Worm (Caenorhabditis elegans) whole organism, young adult: Measurements from ENCODE around the gene snf-7.

Experiments
- C17E4.6 ChIP-seq: fragments of 200-800 bp; sonication (Bioruptor generic); IDR thresholded peaks from 2 replicates; pipeline ENCODE4 v1.3.6; 2022; ENCODE audit warnings: missing genetic modification reagents, missing genetic modification characterization, missing compliant biosample characterization
- F57A8.1 ChIP-seq: fragments of 200-800 bp; sonication (Bioruptor generic); optimal IDR thresholded peaks from 2 replicates; lab custom pipeline; 2018; ENCODE audit warnings: mild to moderate bottlenecking, missing genetic modification characterization, moderate library complexity, missing compliant biosample characterization
- Y56A3A.18 ChIP-seq: fragments of 200-800 bp; sonication (Bioruptor generic); IDR thresholded peaks from 2 replicates; pipeline ENCODE4 v1.3.6; 2022; ENCODE audit warnings: missing genetic modification reagents, missing genetic modification characterization, missing compliant biosample characterization
- Y79H2A.3 ChIP-seq: fragments of 200-800 bp; sonication (Bioruptor generic); conservative IDR thresholded peaks from 2 replicates; pipeline ENCODE4 v1.3.6; 2022; ENCODE audit warnings: missing genetic modification reagents, missing genetic modification characterization, missing compliant biosample characterization
- atf-7 ChIP-seq: sonication (generic microtip); optimal IDR thresholded peaks from 2 replicates; lab custom pipeline; 2017; ENCODE audit warnings: mild to moderate bottlenecking, missing genetic modification characterization, missing compliant biosample characterization
- athp-1 ChIP-seq: sonication (generic microtip); optimal IDR thresholded peaks from 2 replicates; lab custom pipeline; 2017; ENCODE audit warnings: mild to moderate bottlenecking, missing genetic modification characterization, missing compliant biosample characterization
- attf-3 ChIP-seq: fragments of 200-800 bp; sonication (Bioruptor generic); conservative IDR thresholded peaks from 2 replicates; pipeline ENCODE4 v1.3.6; 2022; ENCODE audit warnings: missing genetic modification reagents, missing genetic modification characterization, missing compliant biosample characterization
- attf-5 ChIP-seq: fragments of 200-800 bp; sonication (Bioruptor generic); optimal IDR thresholded peaks from 2 replicates; lab custom pipeline; 2018; ENCODE audit warnings: mild to moderate bottlenecking, missing genetic modification characterization, missing compliant biosample characterization
- bed-2 ChIP-seq: fragments of 200-800 bp; sonication (Bioruptor generic); IDR thresholded peaks from 2 replicates; pipeline ENCODE4 v1.3.6; 2022; ENCODE audit warnings: missing genetic modification reagents, missing genetic modification characterization, missing compliant biosample characterization
- ceh-91 ChIP-seq: fragments of 200-800 bp; sonication (Bioruptor generic); IDR thresholded peaks from 2 replicates; pipeline ENCODE4 v1.3.6; 2022; ENCODE audit warnings: missing genetic modification reagents, missing genetic modification characterization, missing compliant biosample characterization
- chd-7 ChIP-seq: sonication (generic microtip); optimal IDR thresholded peaks from 2 replicates; lab custom pipeline; 2016; ENCODE audit warnings: mild to moderate bottlenecking, missing genetic modification characterization, moderate library complexity, missing compliant biosample characterization
- die-1 ChIP-seq: sonication (generic microtip); optimal IDR thresholded peaks from 2 replicates; lab custom pipeline; 2016; ENCODE audit warnings: missing genotype, mild to moderate bottlenecking, missing genetic modification characterization, missing compliant biosample characterization
- dox-1 ChIP-seq: fragments of 200-800 bp; sonication (Bioruptor generic); IDR thresholded peaks from 2 replicates; pipeline ENCODE4 v1.3.6; 2022; ENCODE audit warnings: missing genetic modification reagents, missing genetic modification characterization, missing compliant biosample characterization
- efl-1 ChIP-seq: fragments of 150-350 bp; optimal IDR thresholded peaks from 2 replicates; lab custom pipeline; 2014; ENCODE audit warnings: missing biosample characterization, missing genetic modification reagents, missing genetic modification characterization
- egl-18 ChIP-seq: fragments of 200-800 bp; sonication (Bioruptor generic); IDR thresholded peaks from 2 replicates; pipeline ENCODE4 v1.3.6; 2022; ENCODE audit warnings: missing genetic modification reagents, missing genetic modification characterization, missing compliant biosample characterization
- egl-44 ChIP-seq: fragments of 200-800 bp; sonication (Bioruptor generic); IDR thresholded peaks from 2 replicates; pipeline ENCODE4 v1.3.6; 2022; ENCODE audit warnings: missing genetic modification reagents, missing genetic modification characterization, missing compliant biosample characterization
- egrh-3 ChIP-seq: fragments of 200-800 bp; sonication (Bioruptor generic); IDR thresholded peaks from 2 replicates; pipeline ENCODE4 v1.3.6; 2022; ENCODE audit warnings: missing genetic modification reagents, missing genetic modification characterization, missing compliant biosample characterization
- hlh-12 ChIP-seq: sonication (generic microtip); optimal IDR thresholded peaks from 2 replicates; lab custom pipeline; 2016; ENCODE audit warnings: missing genetic modification characterization, missing compliant biosample characterization
- hsf-1 ChIP-seq: fragments of 200-800 bp; sonication (Bioruptor generic); IDR thresholded peaks from 2 replicates; pipeline ENCODE4 v1.3.6; 2022; ENCODE audit warnings: missing genetic modification reagents, missing genetic modification characterization, missing compliant biosample characterization
- let-607 ChIP-seq, 2 experiments: fragments of 200-800 bp in 1 of 2; sonication (Bioruptor generic) in 1 of 2; sonication (generic microtip) in 1 of 2; optimal IDR thresholded peaks; 2 replicates each; lab custom pipeline; 2016 to 2018; ENCODE audit warnings: mild to moderate bottlenecking in 2 of 2, missing compliant biosample characterization in 2 of 2, missing genetic modification characterization in 2 of 2, moderate library complexity in 2 of 2, missing genotype in 1 of 2
- lin-40 ChIP-seq: sonication (generic microtip); optimal IDR thresholded peaks from 2 replicates; lab custom pipeline; 2016; ENCODE audit warnings: missing genetic modification characterization, mild to moderate bottlenecking, missing compliant biosample characterization, missing genotype, missing genetic modification reagents
- nhr-120 ChIP-seq: fragments of 200-800 bp; sonication (Bioruptor generic); IDR thresholded peaks from 2 replicates; pipeline ENCODE4 v1.3.6; 2022; ENCODE audit warnings: missing genetic modification characterization, missing compliant biosample characterization
- nhr-80 ChIP-seq: sonication (generic microtip); optimal IDR thresholded peaks from 2 replicates; lab custom pipeline; 2016; ENCODE audit warnings: missing genetic modification characterization, missing compliant biosample characterization
- nhr-90 ChIP-seq: sonication (generic microtip); optimal IDR thresholded peaks from 2 replicates; lab custom pipeline; 2016; ENCODE audit warnings: missing genotype, mild to moderate bottlenecking, missing genetic modification characterization, missing compliant biosample characterization
- snpc-1.3 ChIP-seq: sonication (generic microtip); optimal IDR thresholded peaks from 2 replicates; lab custom pipeline; 2017; ENCODE audit warnings: missing genetic modification characterization, mild to moderate bottlenecking, missing compliant biosample characterization, antibody characterized with exemption, moderate library complexity, missing genotype, missing genetic modification reagents; ENCODE audit not compliant: insufficient read depth
- tbp1 ChIP-seq: fragments of 200-800 bp; sonication (Bioruptor generic); optimal IDR thresholded peaks from 2 replicates; lab custom pipeline; 2018; ENCODE audit warnings: mild to moderate bottlenecking, missing genetic modification characterization, missing compliant biosample characterization
- tbx-9 ChIP-seq: sonication (generic microtip); optimal IDR thresholded peaks from 2 replicates; lab custom pipeline; 2016; ENCODE audit warnings: borderline replicate concordance, missing genetic modification characterization, inconsistent platforms, missing compliant biosample characterization
- tlf-1 ChIP-seq: fragments of 200-800 bp; sonication (Bioruptor generic); optimal IDR thresholded peaks from 2 replicates; lab custom pipeline; 2018; ENCODE audit warnings: mild to moderate bottlenecking, missing genetic modification characterization, missing compliant biosample characterization
- unc-130 ChIP-seq: sonication (generic microtip); optimal IDR thresholded peaks from 2 replicates; lab custom pipeline; 2016; ENCODE audit warnings: missing genetic modification reagents, missing genetic modification characterization, missing compliant biosample characterization
- unc-62 ChIP-seq: fragments of 150-350 bp; optimal IDR thresholded peaks from 2 replicates; lab custom pipeline; 2014; ENCODE audit warnings: missing biosample characterization, missing genetic modification reagents, missing genetic modification characterization
- zfh-2 ChIP-seq: fragments of 200-800 bp; sonication (Bioruptor generic); conservative IDR thresholded peaks from 2 replicates; pipeline ENCODE4 v1.3.6; 2022; ENCODE audit warnings: missing genetic modification reagents, missing genetic modification characterization, missing compliant biosample characterization
- ztf-25 ChIP-seq: fragments of 200-800 bp; sonication (Bioruptor generic); IDR thresholded peaks from 2 replicates; pipeline ENCODE4 v1.3.6; 2022; ENCODE audit warnings: missing genetic modification reagents, missing genetic modification characterization, missing compliant biosample characterization
- ztf-28 ChIP-seq: fragments of 200-800 bp; sonication (Bioruptor generic); IDR thresholded peaks from 2 replicates; pipeline ENCODE4 v1.3.6; 2022; ENCODE audit warnings: missing genetic modification reagents, missing genetic modification characterization, missing compliant biosample characterization

The snf-7 gene

DNA sequence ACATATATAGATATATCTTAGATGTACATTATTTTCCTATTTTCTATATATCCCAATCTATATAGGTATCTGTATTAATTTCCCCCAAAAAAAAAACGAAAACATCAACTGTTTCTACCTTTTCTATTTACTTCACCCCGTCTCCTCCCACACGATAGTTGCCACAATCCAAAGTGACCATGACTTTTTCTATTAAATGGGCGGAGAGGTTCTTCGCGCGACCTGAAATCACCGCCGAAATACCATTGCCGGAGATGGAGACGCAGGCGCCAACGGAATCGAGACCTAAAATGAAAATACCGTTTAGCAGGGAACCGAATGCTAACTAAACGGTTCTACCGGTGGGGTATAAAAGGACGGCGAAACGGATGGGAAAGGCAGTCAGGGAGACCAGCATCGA, 13.4 kb downstream of the snf-7 start, which contains the start of gene col-98:
Gene col-98, plus strand, starts transcription at position 390 of the 400 bp plus-strand sequence.
- TF ChIP-seq die-1 (tag; lab: Kevin White, UChicago) (no peak), nhr-120 (no peak), ztf-25 (no peak), tbp1 (GFP tag; lab: Kevin White, UChicago) (no peak), tbx-9 (tag; lab: Kevin White, UChicago) (no peak)

DNA sequence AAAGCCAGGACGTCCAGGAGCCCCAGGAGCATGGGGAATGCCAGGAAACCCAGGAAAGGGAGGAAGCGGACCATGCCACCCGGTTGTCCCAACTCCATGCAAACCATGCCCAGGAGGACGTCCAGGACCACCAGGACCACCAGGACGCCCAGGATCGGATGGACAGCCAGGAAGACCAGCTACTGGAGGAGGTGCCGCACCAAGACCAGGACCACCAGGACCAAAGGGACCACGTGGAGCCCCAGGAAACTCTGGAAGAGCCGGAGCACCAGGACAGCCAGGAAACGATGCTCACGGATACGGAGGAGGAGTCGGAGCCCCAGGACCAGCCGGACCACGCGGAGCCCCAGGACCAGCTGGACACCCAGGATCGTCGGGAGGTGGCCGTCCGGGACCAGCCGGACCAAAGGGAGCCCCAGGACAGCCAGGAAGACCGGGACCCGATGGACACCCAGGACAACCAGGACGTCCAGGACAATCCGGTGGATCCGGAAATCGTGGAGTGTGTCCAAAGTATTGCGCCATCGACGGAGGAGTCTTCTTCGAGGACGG, 14.4 kb downstream of the snf-7 start:
- TF ChIP-seq dox-1 (GFP tag; lab: Robert Waterston, UW) (peak; percentile 52; the same call in 1 of the 2 replicates), hsf-1 (GFP tag; lab: Robert Waterston, UW) (0 out of 2 replicates have a peak, but pooled peaks have one; percentile 36), chd-7 (no peak), egrh-3 (GFP tag; lab: Robert Waterston, UW) (peak; percentile 95), ztf-28 (GFP tag; lab: Robert Waterston, UW) (no peak), zfh-2 (GFP tag; lab: Robert Waterston, UW) (peak; percentile 95), unc-62 (GFP tag; lab: Kevin White, UChicago) (no peak), athp-1 (tag; lab: Kevin White, UChicago) (no peak)

DNA sequence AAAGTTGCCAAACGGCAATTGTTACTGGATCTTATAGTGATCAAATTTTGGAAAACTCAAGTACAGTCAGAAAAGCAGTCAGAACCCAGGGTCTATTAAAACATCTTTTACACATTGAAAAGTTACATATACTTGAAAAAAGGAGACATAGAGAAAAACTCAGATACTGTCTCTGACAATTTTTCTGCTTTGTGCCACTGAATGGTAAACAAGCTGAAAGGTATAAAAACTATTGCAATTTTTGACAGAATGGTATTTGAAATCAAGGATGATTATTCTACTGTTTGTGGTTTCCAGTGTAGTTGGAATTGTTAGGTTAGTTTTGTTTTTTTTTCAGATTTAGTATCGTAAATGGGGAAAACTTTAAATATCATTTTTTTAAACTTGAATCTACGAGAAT, 15.5 kb downstream of the snf-7 start, which contains the start of gene cyp-13A11:
Gene cyp-13A11, plus strand, starts transcription at position 266 of the 400 bp plus-strand sequence.
- TF ChIP-seq ztf-28 (GFP tag; lab: Robert Waterston, UW) = no peak
- no peak for TF ChIP-seq snpc-1.3 (tag; lab: Kevin White, UChicago)
- TF ChIP-seq egl-18 = no peak

DNA sequence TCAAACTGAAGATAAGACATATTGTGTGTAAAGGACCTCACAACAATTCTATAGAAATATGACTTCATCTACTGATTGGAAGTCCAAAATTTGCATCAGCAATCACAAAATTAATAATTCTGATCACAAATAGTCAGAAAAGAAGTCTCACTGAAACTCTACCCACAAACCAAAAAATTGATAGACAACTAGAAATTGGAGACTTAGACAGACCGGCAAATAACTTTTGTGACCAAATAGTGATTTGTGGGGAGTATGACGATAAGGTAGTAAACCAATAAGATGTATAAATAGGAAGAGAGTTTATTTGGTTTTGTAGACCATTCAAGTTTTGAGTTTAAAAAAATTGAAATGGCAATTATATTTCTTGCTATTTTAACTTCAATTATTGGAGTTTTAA, 19.0 kb downstream of the snf-7 start, which contains the start of gene cyp-13A12:
Gene cyp-13A12, plus strand, starts transcription at position 267 of the 400 bp plus-strand sequence.
- TF ChIP-seq ceh-91 (no peak), nhr-80 (tag; lab: Kevin White, UChicago) (peak; percentile 48), nhr-90 (tag; lab: Kevin White, UChicago) (no peak)

ce11 chrIII:13027949-13028348, 22.7 kb downstream of the snf-7 start:
- TF ChIP-seq nhr-80 (tag; lab: Kevin White, UChicago) (no peak), Y79H2A.3 (no peak), attf-5 (GFP tag; lab: Kevin White, UChicago) (no peak), lin-40 (tag; lab: Kevin White, UChicago) (no peak), efl-1 (no peak), snpc-1.3 (tag; lab: Kevin White, UChicago) (no peak), attf-3 (no peak), Y56A3A.18 (GFP tag; lab: Robert Waterston, UW) (no peak), let-607 (tag; optimal IDR thresholded peaks at IDR 0.05; lab: Kevin White, UChicago) (no peak), egl-44 (GFP tag; lab: Robert Waterston, UW) (no peak), F57A8.1 (no peak), C17E4.6 (GFP tag; lab: Robert Waterston, UW) (no peak), bed-2 (no peak), hlh-12 (tag; lab: Kevin White, UChicago) (no peak), atf-7 (no peak), unc-130 (GFP tag; lab: Kevin White, UChicago) (no peak), athp-1 (tag; lab: Kevin White, UChicago) (no peak), tlf-1 (GFP tag; lab: Kevin White, UChicago) (no peak)
